Worm (Caenorhabditis elegans) whole organism, L4/young adult: Measurements from ENCODE around the gene gly-4.

ENCODE experiments used
- W03F9.2 ChIP-seq: fragments of 150-350 bp; optimal IDR thresholded peaks from 2 replicates; lab custom pipeline; 2014; ENCODE audit warnings: missing biosample characterization, missing genetic modification characterization
- dao-5 ChIP-seq: sonication (generic microtip); optimal IDR thresholded peaks from 2 replicates; lab custom pipeline; 2016; ENCODE audit warnings: missing genotype, missing genetic modification characterization, moderate library complexity, missing compliant biosample characterization
- him-1 ChIP-seq: sonication (generic microtip); optimal IDR thresholded peaks from 2 replicates; lab custom pipeline; 2016; ENCODE audit warnings: missing genotype, missing genetic modification reagents, missing genetic modification characterization, missing compliant biosample characterization

ce11 chrV:19905988-19906387, 10.8 kb upstream of the gly-4 start:
- TF ChIP-seq him-1 (tag; lab: Kevin White, UChicago) (no peak), W03F9.2 (tag; lab: Kevin White, UChicago) (no peak), dao-5 (tag; lab: Kevin White, UChicago) (no peak)
